Worm (Caenorhabditis elegans) whole organism, young adult: ENCODE results near the gene upb-1.

Source experiments
- B0035.1 ChIP-seq: sonication (generic microtip); optimal IDR thresholded peaks from 2 replicates; lab custom pipeline; 2016; ENCODE audit warnings: missing genetic modification characterization, mild to moderate bottlenecking, missing compliant biosample characterization, missing genotype, missing genetic modification reagents
- C06A6.2 ChIP-seq: fragments of 200-800 bp; sonication (Bioruptor generic); conservative IDR thresholded peaks from 2 replicates; pipeline ENCODE4 v1.3.6; 2022; ENCODE audit warnings: missing genetic modification characterization, missing compliant biosample characterization
- F10E7.11 ChIP-seq: sonication (generic microtip); optimal IDR thresholded peaks from 2 replicates; lab custom pipeline; 2017; ENCODE audit warnings: mild to moderate bottlenecking, missing genetic modification characterization, moderate library complexity, missing compliant biosample characterization
- F39B2.1 ChIP-seq: fragments of 200-800 bp; sonication (Bioruptor generic); IDR thresholded peaks from 2 replicates; pipeline ENCODE4 v1.3.6; 2022; ENCODE audit warnings: missing genetic modification reagents, missing genetic modification characterization, missing compliant biosample characterization
- F49E8.2 ChIP-seq: sonication (generic microtip); optimal IDR thresholded peaks from 3 replicates; lab custom pipeline; 2017; ENCODE audit warnings: missing genetic modification characterization, mild to moderate bottlenecking, missing compliant biosample characterization, antibody characterized with exemption, moderate library complexity; ENCODE audit not compliant: insufficient read depth
- F55B11.4 ChIP-seq: sonication (generic microtip); optimal IDR thresholded peaks from 2 replicates; lab custom pipeline; 2016; ENCODE audit warnings: missing compliant biosample characterization, missing genetic modification characterization, borderline replicate concordance; ENCODE audit not compliant: insufficient read depth
- T26A5.8 ChIP-seq: sonication (generic microtip); optimal IDR thresholded peaks from 2 replicates; lab custom pipeline; 2016; ENCODE audit warnings: missing genetic modification characterization, missing compliant biosample characterization
- Y95B8A.8 ChIP-seq: fragments of 200-800 bp; sonication (Bioruptor generic); IDR thresholded peaks from 2 replicates; pipeline ENCODE4 v1.3.6; 2022; ENCODE audit warnings: missing genetic modification reagents, missing genetic modification characterization, missing compliant biosample characterization
- ZK185.1 ChIP-seq: sonication (generic microtip); optimal IDR thresholded peaks from 2 replicates; lab custom pipeline; 2016; ENCODE audit warnings: mild to moderate bottlenecking, missing genetic modification characterization, missing compliant biosample characterization; ENCODE audit not compliant: poor library complexity, severe bottlenecking
- akir-1 ChIP-seq: fragments of 200-800 bp; sonication (Bioruptor generic); optimal IDR thresholded peaks from 2 replicates; lab custom pipeline; 2018; ENCODE audit warnings: mild to moderate bottlenecking, missing genetic modification characterization, moderate library complexity, missing compliant biosample characterization
- aptf-2 ChIP-seq: fragments of 200-800 bp; sonication (Bioruptor generic); conservative IDR thresholded peaks from 2 replicates; pipeline ENCODE4 v1.3.6; 2022; ENCODE audit warnings: missing genetic modification reagents, missing genetic modification characterization, missing compliant biosample characterization
- bed-1 ChIP-seq: fragments of 200-800 bp; sonication (Bioruptor generic); IDR thresholded peaks from 2 replicates; pipeline ENCODE4 v1.3.6; 2022; ENCODE audit warnings: missing genetic modification reagents, missing genetic modification characterization, missing compliant biosample characterization
- bed-2 ChIP-seq: fragments of 200-800 bp; sonication (Bioruptor generic); IDR thresholded peaks from 2 replicates; pipeline ENCODE4 v1.3.6; 2022; ENCODE audit warnings: missing genetic modification reagents, missing genetic modification characterization, missing compliant biosample characterization
- ccch-3 ChIP-seq: fragments of 200-800 bp; sonication (Bioruptor generic); optimal IDR thresholded peaks from 2 replicates; lab custom pipeline; 2018; ENCODE audit warnings: mild to moderate bottlenecking, missing genetic modification characterization, missing compliant biosample characterization
- ceh-40 ChIP-seq: fragments of 200-800 bp; sonication (Bioruptor generic); IDR thresholded peaks from 2 replicates; pipeline ENCODE4 v1.3.6; 2022; ENCODE audit warnings: missing genetic modification characterization, missing compliant biosample characterization
- ceh-79 ChIP-seq: sonication (generic microtip); optimal IDR thresholded peaks from 2 replicates; lab custom pipeline; 2017; ENCODE audit warnings: mild to moderate bottlenecking, missing genetic modification characterization, missing compliant biosample characterization
- chd-7 ChIP-seq: sonication (generic microtip); optimal IDR thresholded peaks from 2 replicates; lab custom pipeline; 2016; ENCODE audit warnings: mild to moderate bottlenecking, missing genetic modification characterization, moderate library complexity, missing compliant biosample characterization
- dox-1 ChIP-seq: fragments of 200-800 bp; sonication (Bioruptor generic); IDR thresholded peaks from 2 replicates; pipeline ENCODE4 v1.3.6; 2022; ENCODE audit warnings: missing genetic modification reagents, missing genetic modification characterization, missing compliant biosample characterization
- dpff-1 ChIP-seq: sonication (generic microtip); optimal IDR thresholded peaks from 2 replicates; lab custom pipeline; 2017; ENCODE audit warnings: mild to moderate bottlenecking, missing genetic modification characterization, missing compliant biosample characterization
- dpl-1 ChIP-seq: fragments of 150-350 bp; optimal IDR thresholded peaks from 2 replicates; lab custom pipeline; 2014; ENCODE audit warnings: missing biosample characterization, missing genetic modification reagents, missing genetic modification characterization
- efl-1 ChIP-seq: fragments of 150-350 bp; optimal IDR thresholded peaks from 2 replicates; lab custom pipeline; 2014; ENCODE audit warnings: missing biosample characterization, missing genetic modification reagents, missing genetic modification characterization
- egl-18 ChIP-seq: fragments of 200-800 bp; sonication (Bioruptor generic); IDR thresholded peaks from 2 replicates; pipeline ENCODE4 v1.3.6; 2022; ENCODE audit warnings: missing genetic modification reagents, missing genetic modification characterization, missing compliant biosample characterization
- ets-4 ChIP-seq: fragments of 200-800 bp; sonication (Bioruptor generic); optimal IDR thresholded peaks from 2 replicates; lab custom pipeline; 2018; ENCODE audit warnings: mild to moderate bottlenecking, missing genetic modification characterization, missing compliant biosample characterization
- hlh-12 ChIP-seq: sonication (generic microtip); optimal IDR thresholded peaks from 2 replicates; lab custom pipeline; 2016; ENCODE audit warnings: missing genetic modification characterization, missing compliant biosample characterization
- hmg-1.2 ChIP-seq: fragments of 200-800 bp; sonication (Bioruptor generic); IDR thresholded peaks from 2 replicates; pipeline ENCODE4 v1.3.6; 2022; ENCODE audit warnings: missing genetic modification reagents, missing genetic modification characterization, missing compliant biosample characterization
- lag-1 ChIP-seq: fragments of 200-800 bp; sonication (Bioruptor generic); IDR thresholded peaks from 2 replicates; pipeline ENCODE4 v1.3.6; 2022; ENCODE audit warnings: missing genetic modification reagents, missing genetic modification characterization, missing compliant biosample characterization
- let-526 ChIP-seq: fragments of 200-800 bp; sonication (Bioruptor generic); IDR thresholded peaks from 2 replicates; pipeline ENCODE4 v1.3.6; 2022; ENCODE audit warnings: missing genetic modification reagents, missing genetic modification characterization, missing compliant biosample characterization
- lsl-1 ChIP-seq: fragments of 200-800 bp; sonication (Bioruptor generic); optimal IDR thresholded peaks from 2 replicates; lab custom pipeline; 2018; ENCODE audit warnings: mild to moderate bottlenecking, missing genetic modification characterization, moderate library complexity, missing compliant biosample characterization
- madf-10 ChIP-seq: sonication (generic microtip); optimal IDR thresholded peaks from 2 replicates; lab custom pipeline; 2016; ENCODE audit warnings: mild to moderate bottlenecking, missing genetic modification characterization, missing compliant biosample characterization
- madf-6 ChIP-seq: fragments of 200-800 bp; sonication (Bioruptor generic); IDR thresholded peaks from 2 replicates; pipeline ENCODE4 v1.3.6; 2022; ENCODE audit warnings: missing genetic modification reagents, missing genetic modification characterization, missing compliant biosample characterization
- madf-8 ChIP-seq: fragments of 200-800 bp; sonication (Bioruptor generic); conservative IDR thresholded peaks from 2 replicates; pipeline ENCODE4 v1.3.6; 2022; ENCODE audit warnings: missing genetic modification reagents, missing genetic modification characterization, missing compliant biosample characterization
- nfya-2 ChIP-seq: fragments of 200-800 bp; sonication (Bioruptor generic); IDR thresholded peaks from 2 replicates; pipeline ENCODE4 v1.3.6; 2022; ENCODE audit warnings: missing genetic modification reagents, missing genetic modification characterization, missing compliant biosample characterization
- nhr-80 ChIP-seq: sonication (generic microtip); optimal IDR thresholded peaks from 2 replicates; lab custom pipeline; 2016; ENCODE audit warnings: missing genetic modification characterization, missing compliant biosample characterization
- nhr-90 ChIP-seq: sonication (generic microtip); optimal IDR thresholded peaks from 2 replicates; lab custom pipeline; 2016; ENCODE audit warnings: missing genotype, mild to moderate bottlenecking, missing genetic modification characterization, missing compliant biosample characterization
- pha-4 ChIP-seq: fragments of 150-350 bp; sonication (generic microtip); optimal IDR thresholded peaks from 2 replicates; lab custom pipeline; 2014; ENCODE audit warnings: missing biosample characterization, missing genetic modification reagents, missing genetic modification characterization
- sdz-38 ChIP-seq: sonication (generic microtip); optimal IDR thresholded peaks from 2 replicates; lab custom pipeline; 2016; ENCODE audit warnings: missing genotype, missing genetic modification characterization, missing compliant biosample characterization
- snpc-3.4 ChIP-seq: sonication (generic microtip); optimal IDR thresholded peaks from 2 replicates; lab custom pipeline; 2017; ENCODE audit warnings: missing genetic modification characterization, mild to moderate bottlenecking, missing compliant biosample characterization, antibody characterized with exemption, moderate library complexity, missing genotype, missing genetic modification reagents
- snpc-4 ChIP-seq, 5 experiments: fragments of 150-350 bp in 1 of 5; sonication (generic microtip) in 4 of 5; optimal IDR thresholded peaks; 2 replicates each; lab custom pipeline; 2014 to 2018; ENCODE audit warnings: missing genetic modification characterization in 5 of 5, missing biosample characterization in 3 of 5, antibody characterized with exemption in 2 of 5, mild to moderate bottlenecking in 2 of 5, missing compliant biosample characterization in 2 of 5, missing genotype in 2 of 5, moderate library complexity in 2 of 5, missing genetic modification reagents in 1 of 5
- tlf-1 ChIP-seq: fragments of 200-800 bp; sonication (Bioruptor generic); optimal IDR thresholded peaks from 2 replicates; lab custom pipeline; 2018; ENCODE audit warnings: mild to moderate bottlenecking, missing genetic modification characterization, missing compliant biosample characterization
- xnd-1 ChIP-seq: sonication (generic microtip); optimal IDR thresholded peaks from 2 replicates; lab custom pipeline; 2016; ENCODE audit warnings: missing genotype, missing genetic modification reagents, missing genetic modification characterization, missing compliant biosample characterization
- zim-3 ChIP-seq: sonication (generic microtip); optimal IDR thresholded peaks from 2 replicates; lab custom pipeline; 2017; ENCODE audit warnings: mild to moderate bottlenecking, missing genetic modification characterization, moderate library complexity, missing compliant biosample characterization

upb-1 gene

ce11 chrII:6259867-6260266, 30.0 kb downstream of the upb-1 start, which contains the start of gene F13H8.11:
TSS of gene F13H8.11 (minus strand) at chrII:6260021.
- TF ChIP-seq dox-1 (no peak), pha-4 (tag; lab: Kevin White, UChicago) (no peak), nhr-80 (tag; lab: Kevin White, UChicago) (peak; percentile 58), ccch-3 (no peak), akir-1 (GFP tag; lab: Kevin White, UChicago) (no peak)

ce11 chrII:6257220-6257877, 32.5 kb downstream of the upb-1 start:
- TF ChIP-seq madf-6 (GFP tag; lab: Robert Waterston, UW) (no peak), T26A5.8 (tag; lab: Kevin White, UChicago) (no peak), hlh-12 (tag; lab: Kevin White, UChicago) (no peak), madf-10 (no peak), zim-3 (tag; lab: Kevin White, UChicago) (no peak), nhr-80 (tag; lab: Kevin White, UChicago) (no peak), ets-4 (GFP tag; lab: Kevin White, UChicago) (no peak), F49E8.2 (tag; lab: Kevin White, UChicago) (no peak), ZK185.1 (no peak), F10E7.11 (tag; lab: Kevin White, UChicago) (no peak), F39B2.1 (GFP tag; lab: Robert Waterston, UW) (no peak), lsl-1 (GFP tag; lab: Kevin White, UChicago) (no peak), dpff-1 (tag; lab: Kevin White, UChicago) (no peak), let-526 (no peak), lag-1 (no peak), hmg-1.2 (GFP tag; lab: Robert Waterston, UW) (no peak), madf-8 (no peak), snpc-3.4 (tag; lab: Kevin White, UChicago) (no peak), C06A6.2 (no peak)

ce11 chrII:6256024-6256423, 33.9 kb downstream of the upb-1 start, which contains the start of gene F13H8.5:
TSS of gene F13H8.5 (minus strand) at chrII:6256124.
- no peak for TF ChIP-seq snpc-4 (GFP tag; optimal IDR thresholded peaks at IDR 0.05; lab: Kevin White, UChicago)
- no peak for TF ChIP-seq snpc-4 (tag; optimal IDR thresholded peaks at IDR 0.05; lab: Kevin White, UChicago)
- no peak for TF ChIP-seq xnd-1 (tag; lab: Kevin White, UChicago)
- TF ChIP-seq T26A5.8 (tag; lab: Kevin White, UChicago) = no peak
- no peak for TF ChIP-seq nhr-90 (tag; lab: Kevin White, UChicago)
- no peak for TF ChIP-seq bed-2 (GFP tag; lab: Robert Waterston, UW)
- TF ChIP-seq ceh-79 = no peak
- no peak for TF ChIP-seq dpl-1 (GFP tag; lab: Kevin White, UChicago)
- TF ChIP-seq bed-1 (GFP tag; lab: Robert Waterston, UW) = no peak
- no peak for TF ChIP-seq F55B11.4 (tag; lab: Kevin White, UChicago)
- TF ChIP-seq sdz-38 (tag; lab: Kevin White, UChicago) = no peak
- no peak for TF ChIP-seq B0035.1 (tag; lab: Kevin White, UChicago)
- no peak for TF ChIP-seq chd-7
- TF ChIP-seq efl-1 (GFP tag; lab: Kevin White, UChicago) = no peak
- TF ChIP-seq tlf-1 = no peak
- TF ChIP-seq egl-18 = no peak
- TF ChIP-seq Y95B8A.8 (GFP tag; lab: Robert Waterston, UW) = no peak
- no peak for TF ChIP-seq nfya-2
- no peak for TF ChIP-seq aptf-2
- no peak for TF ChIP-seq ceh-40 (GFP tag; lab: Robert Waterston, UW)
